Fruit fly (Drosophila melanogaster): ENCODE data around the gene spz5.

The spz5 gene

dm6 chr3L:2844468-2844867, 47.5 kb downstream of the spz5 start:
- TF ChIP-seq psq (optimal IDR thresholded peaks at IDR 0.05) (no peak), insv (optimal IDR thresholded peaks at IDR 0.05) (no peak), h (optimal IDR thresholded peaks at IDR 0.05) (no peak), Myc (optimal IDR thresholded peaks at IDR 0.05) (no peak), ttk (optimal IDR thresholded peaks at IDR 0.05) (no peak), Sin3A (optimal IDR thresholded peaks at IDR 0.05) (no peak)

- TF ChIP-seq Sin3A (optimal IDR thresholded peaks at IDR 0.05): no peak
- no peak for TF ChIP-seq insv (optimal IDR thresholded peaks at IDR 0.05)
- TF ChIP-seq psq (optimal IDR thresholded peaks at IDR 0.05): no peak
- TF ChIP-seq ttk (optimal IDR thresholded peaks at IDR 0.05): no peak
- no peak for TF ChIP-seq Myc (optimal IDR thresholded peaks at IDR 0.05)
- no peak for TF ChIP-seq h (optimal IDR thresholded peaks at IDR 0.05)
Observed at dm6 chr3L:2838191-2838803, 53.7 kb downstream of the spz5 start.

dm6 chr3L:2837417-2837816, 54.5 kb downstream of the spz5 start:
- TF ChIP-seq Sin3A (optimal IDR thresholded peaks at IDR 0.05) (no peak), psq (optimal IDR thresholded peaks at IDR 0.05) (no peak), h (optimal IDR thresholded peaks at IDR 0.05) (no peak), insv (optimal IDR thresholded peaks at IDR 0.05) (no peak), Myc (optimal IDR thresholded peaks at IDR 0.05) (no peak), ttk (optimal IDR thresholded peaks at IDR 0.05) (no peak)

- TF ChIP-seq psq (optimal IDR thresholded peaks at IDR 0.05) (no peak), Myc (optimal IDR thresholded peaks at IDR 0.05) (no peak), h (optimal IDR thresholded peaks at IDR 0.05) (no peak), insv (optimal IDR thresholded peaks at IDR 0.05) (no peak), ttk (optimal IDR thresholded peaks at IDR 0.05) (no peak), Sin3A (optimal IDR thresholded peaks at IDR 0.05) (no peak)
Observed at dm6 chr3L:2835744-2836143, 56.2 kb downstream of the spz5 start.

dm6 chr3L:2834980-2835379, 57.0 kb downstream of the spz5 start:
- TF ChIP-seq Sin3A (optimal IDR thresholded peaks at IDR 0.05) (no peak), Myc (optimal IDR thresholded peaks at IDR 0.05) (no peak), ttk (optimal IDR thresholded peaks at IDR 0.05) (no peak), psq (optimal IDR thresholded peaks at IDR 0.05) (no peak), h (optimal IDR thresholded peaks at IDR 0.05) (no peak), insv (optimal IDR thresholded peaks at IDR 0.05) (no peak)

- TF ChIP-seq h (optimal IDR thresholded peaks at IDR 0.05) (no peak), ttk (optimal IDR thresholded peaks at IDR 0.05) (no peak), insv (optimal IDR thresholded peaks at IDR 0.05) (no peak), Myc (optimal IDR thresholded peaks at IDR 0.05) (no peak), psq (optimal IDR thresholded peaks at IDR 0.05) (no peak), Sin3A (optimal IDR thresholded peaks at IDR 0.05) (no peak)
Observed at dm6 chr3L:2833652-2834051, 58.3 kb downstream of the spz5 start.
